Worm (Caenorhabditis elegans) whole organism, early embryonic: ENCODE data around the gene hsp-4.

ENCODE experiments used
- flt-1 ChIP-seq: fragments of 200-800 bp; sonication (Bioruptor generic); IDR thresholded peaks from 2 replicates; pipeline ENCODE4 v1.3.6; 2022; ENCODE audit warnings: missing genetic modification characterization, missing compliant biosample characterization
- tbx-11 ChIP-seq: fragments of 200-800 bp; sonication (Bioruptor generic); IDR thresholded peaks from 2 replicates; pipeline ENCODE4 v1.3.6; 2022; ENCODE audit warnings: missing genetic modification characterization, missing compliant biosample characterization

- TF ChIP-seq tbx-11 (GFP tag; lab: Robert Waterston, UW) (no peak), flt-1 (no peak)
Measured at ce11 chrII:7356773-7357172, 4.3 kb upstream of the hsp-4 start.
